Fruit fly (Drosophila melanogaster): ENCODE measurements around the gene muc.

muc gene

dm6 chr2L:7395813-7396212 lies 30.9 kb upstream of the muc start (continued):
- TF ChIP-seq cwo (GFP tag; optimal IDR thresholded peaks at IDR 0.05) (peak; percentile 60), Fer2 (tag; optimal IDR thresholded peaks at IDR 0.05) (no peak), CG10147 (GFP tag; optimal IDR thresholded peaks at IDR 0.05) (peak; percentile 60), row (GFP tag; IDR thresholded peaks at IDR 0.05) (peak; percentile 74), salm (tag; optimal IDR thresholded peaks at IDR 0.05) (peak; percentile 46), tll (GFP tag; optimal IDR thresholded peaks at IDR 0.05) (no peak), CG1603 (tag; optimal IDR thresholded peaks at IDR 0.05) (no peak), Hmx (GFP tag; optimal IDR thresholded peaks at IDR 0.05) (no peak), toy (GFP tag; IDR thresholded peaks at IDR 0.05) (no peak), CG16779 (GFP tag; IDR thresholded peaks at IDR 0.05) (no peak), unpg (GFP tag; optimal IDR thresholded peaks at IDR 0.05) (peak; percentile 81), CG14965 (GFP tag; optimal IDR thresholded peaks at IDR 0.05; ENCODE audit: borderline replicate concordance) (no peak), CkIIα-i1 (GFP tag; IDR thresholded peaks at IDR 0.05) (no peak), grn (GFP tag; optimal IDR thresholded peaks at IDR 0.05) (no peak), CG10565 (GFP tag; optimal IDR thresholded peaks at IDR 0.05) (no peak), NfI (GFP tag; optimal IDR thresholded peaks at IDR 0.05) (peak; percentile 59), CG1832 (GFP tag; optimal IDR thresholded peaks at IDR 0.05) (no peak), CG10979 (tag; optimal IDR thresholded peaks at IDR 0.05) (peak; percentile 44), schlank (tag; optimal IDR thresholded peaks at IDR 0.05) (no peak), Usf (GFP tag; optimal IDR thresholded peaks at IDR 0.05) (no peak), D (optimal IDR thresholded peaks at IDR 0.05) (no peak), D (GFP tag; optimal IDR thresholded peaks at IDR 0.05) (peak; percentile 23), CG15601 (tag; optimal IDR thresholded peaks at IDR 0.05) (peak; percentile 22), YL-1 (GFP tag; optimal IDR thresholded peaks at IDR 0.05) (no peak), CG10462 (GFP tag; optimal IDR thresholded peaks at IDR 0.05) (no peak), Bgb (GFP tag; IDR thresholded peaks at IDR 0.05; ENCODE audit: partially characterized antibody) (no peak), CG10366 (GFP tag; IDR thresholded peaks at IDR 0.05) (peak; percentile 50; the same call in 1 of the 2 replicates), Dfd (GFP tag; optimal IDR thresholded peaks at IDR 0.05) (no peak), CG3163 (GFP tag; optimal IDR thresholded peaks at IDR 0.05) (no peak), run (tag; optimal IDR thresholded peaks at IDR 0.05) (peak; percentile 29), yki (optimal IDR thresholded peaks at IDR 0.05) (no peak), zen (tag; optimal IDR thresholded peaks at IDR 0.05) (no peak), TFAM (GFP tag; optimal IDR thresholded peaks at IDR 0.05) (no peak), CG10543 (GFP tag; optimal IDR thresholded peaks at IDR 0.05) (no peak), CG11695 (GFP tag; IDR thresholded peaks at IDR 0.05) (peak; percentile 57; the same call in 1 of the 3 replicates), CG17829 (tag; optimal IDR thresholded peaks at IDR 0.05) (peak; percentile 41), GATAe (GFP tag; conservative IDR thresholded peaks at IDR 0.05) (no peak), ttk (GFP tag; IDR thresholded peaks at IDR 0.05) (peak; percentile 72), CG10274 (GFP tag; optimal IDR thresholded peaks at IDR 0.05) (no peak), vvl (GFP tag; IDR thresholded peaks at IDR 0.05) (peak; percentile 72), HLH4C (GFP tag; IDR thresholded peaks at IDR 0.05; ENCODE audit: partially characterized antibody) (no peak), CG2889 (GFP tag; IDR thresholded peaks at IDR 0.05) (no peak), esg (GFP tag; conservative IDR thresholded peaks at IDR 0.05) (0 out of 2 replicates have a peak, but pooled peaks have one; percentile 33), Sox102F (GFP tag; optimal IDR thresholded peaks at IDR 0.05) (peak; percentile 86), CG13424 (tag; optimal IDR thresholded peaks at IDR 0.05) (peak; percentile 76), CG8478 (optimal IDR thresholded peaks at IDR 0.05) (no peak), org-1 (GFP tag; optimal IDR thresholded peaks at IDR 0.05) (peak; percentile 38), CG30403 (GFP tag; optimal IDR thresholded peaks at IDR 0.05) (peak; percentile 61), CG33213 (GFP tag; optimal IDR thresholded peaks at IDR 0.05) (no peak), CG1024 (GFP tag; IDR thresholded peaks at IDR 0.05) (peak; percentile 15; the same call in 1 of the 2 replicates), CG11247 (GFP tag; IDR thresholded peaks at IDR 0.05) (0 out of 2 replicates have a peak, but pooled peaks have one; percentile 22), Adf1 (GFP tag; IDR thresholded peaks at IDR 0.05) (no peak)

Data from whole organism, embryonic.